Worm (Caenorhabditis elegans) whole organism, L1 larva: ENCODE measurements around the gene rsu-1.

Source experiments
- C04F5.9 ChIP-seq: sonication (generic microtip); optimal IDR thresholded peaks from 2 replicates; lab custom pipeline; 2016; ENCODE audit warnings: missing genetic modification characterization, missing compliant biosample characterization
- Y116A8C.19 ChIP-seq: sonication (generic microtip); optimal IDR thresholded peaks from 2 replicates; lab custom pipeline; 2016; ENCODE audit warnings: missing compliant biosample characterization, missing genetic modification characterization, borderline replicate concordance
- aly-2 ChIP-seq: fragments of 150-350 bp; optimal IDR thresholded peaks from 2 replicates; lab custom pipeline; 2014; ENCODE audit warnings: missing biosample characterization, missing genetic modification characterization
- ceh-63 ChIP-seq: fragments of 200-800 bp; sonication (Bioruptor generic); optimal IDR thresholded peaks from 2 replicates; lab custom pipeline; 2018; ENCODE audit warnings: mild to moderate bottlenecking, missing genetic modification characterization, missing compliant biosample characterization
- ceh-88 ChIP-seq: fragments of 200-800 bp; sonication (Bioruptor generic); IDR thresholded peaks from 2 replicates; pipeline ENCODE4 v1.3.6; 2022; ENCODE audit warnings: missing genetic modification characterization, missing compliant biosample characterization
- ceh-90 ChIP-seq: sonication (generic microtip); optimal IDR thresholded peaks from 2 replicates; lab custom pipeline; 2016; ENCODE audit warnings: missing genetic modification characterization, missing compliant biosample characterization
- dsc-1 ChIP-seq: sonication (generic microtip); optimal IDR thresholded peaks from 2 replicates; lab custom pipeline; 2016; ENCODE audit warnings: mild to moderate bottlenecking, missing genetic modification characterization, missing compliant biosample characterization
- efl-1 ChIP-seq, 4 experiments: fragments of 150-350 bp; optimal IDR thresholded peaks in 3 of 4; peaks in 1 of 4; 1 replicate in 1 of 4; 2 replicates in 3 of 4; lab custom pipeline; 2014; ENCODE audit warnings: missing biosample characterization in 2 of 4, missing genetic modification characterization in 2 of 4, missing genetic modification reagents in 2 of 4
- efl-3 ChIP-seq: fragments of 200-800 bp; sonication (Bioruptor generic); optimal IDR thresholded peaks from 2 replicates; lab custom pipeline; 2018; ENCODE audit warnings: mild to moderate bottlenecking, missing genetic modification characterization, missing compliant biosample characterization
- egl-13 ChIP-seq: sonication (generic microtip); optimal IDR thresholded peaks from 2 replicates; lab custom pipeline; 2016; ENCODE audit warnings: missing genotype, missing genetic modification reagents, missing genetic modification characterization, missing compliant biosample characterization
- elt-2 ChIP-seq: sonication (generic microtip); optimal IDR thresholded peaks from 2 replicates; lab custom pipeline; 2016; ENCODE audit warnings: missing genetic modification characterization, mild to moderate bottlenecking, inconsistent platforms, missing compliant biosample characterization, missing genetic modification reagents
- fkh-4 ChIP-seq: sonication (generic microtip); optimal IDR thresholded peaks from 2 replicates; lab custom pipeline; 2016; ENCODE audit warnings: missing compliant biosample characterization, missing genetic modification characterization, borderline replicate concordance
- fkh-8 ChIP-seq: sonication (generic microtip); optimal IDR thresholded peaks from 2 replicates; lab custom pipeline; 2016; ENCODE audit warnings: mild to moderate bottlenecking, missing genetic modification characterization, missing compliant biosample characterization
- fos-1 ChIP-seq: fragments of 150-350 bp; optimal IDR thresholded peaks from 2 replicates; lab custom pipeline; 2014; ENCODE audit warnings: missing biosample characterization, missing genetic modification characterization
- hpl-2 ChIP-seq: fragments of 150-350 bp; optimal IDR thresholded peaks from 2 replicates; lab custom pipeline; 2014; ENCODE audit warnings: missing biosample characterization, missing genetic modification reagents, missing genetic modification characterization
- irx-1 ChIP-seq: sonication (generic microtip); optimal IDR thresholded peaks from 2 replicates; lab custom pipeline; 2016; ENCODE audit warnings: missing genetic modification characterization, missing compliant biosample characterization
- isw-1 ChIP-seq: fragments of 200-800 bp; sonication (Bioruptor generic); IDR thresholded peaks from 2 replicates; pipeline ENCODE4 v1.3.6; 2022; ENCODE audit warnings: missing genetic modification characterization, missing compliant biosample characterization
- lin-13 ChIP-seq: fragments of 150-350 bp; optimal IDR thresholded peaks from 2 replicates; lab custom pipeline; 2014; ENCODE audit warnings: missing biosample characterization, missing genetic modification reagents, missing genetic modification characterization
- lin-14 ChIP-seq: fragments of 200-800 bp; sonication (Bioruptor generic); optimal IDR thresholded peaks from 2 replicates; lab custom pipeline; 2018; ENCODE audit warnings: mild to moderate bottlenecking, missing genetic modification characterization, moderate library complexity, missing compliant biosample characterization
- lin-15B ChIP-seq: fragments of 150-350 bp; sonication (generic microtip); optimal IDR thresholded peaks from 3 replicates; lab custom pipeline; 2014; ENCODE audit warnings: missing biosample characterization, missing genetic modification characterization
- lin-35 ChIP-seq, 2 experiments: fragments of 150-350 bp; optimal IDR thresholded peaks; 2 replicates each; lab custom pipeline; 2014; ENCODE audit warnings: missing biosample characterization in 2 of 2, missing genetic modification characterization in 2 of 2, missing genetic modification reagents in 2 of 2
- lir-3 ChIP-seq: sonication (generic microtip); optimal IDR thresholded peaks from 2 replicates; lab custom pipeline; 2016; ENCODE audit warnings: mild to moderate bottlenecking, missing genetic modification characterization, moderate library complexity, missing compliant biosample characterization; ENCODE audit not compliant: poor library complexity
- lsy-2 ChIP-seq, 2 experiments: fragments of 150-350 bp; optimal IDR thresholded peaks; 2 replicates each; lab custom pipeline; 2014; ENCODE audit warnings: missing biosample characterization in 2 of 2, missing genetic modification characterization in 2 of 2
- nhr-19 ChIP-seq: fragments of 200-800 bp; sonication (Bioruptor generic); conservative IDR thresholded peaks from 2 replicates; pipeline ENCODE4 v1.3.6; 2022; ENCODE audit warnings: missing genetic modification characterization, missing compliant biosample characterization
- nhr-20 ChIP-seq: sonication (generic microtip); optimal IDR thresholded peaks from 2 replicates; lab custom pipeline; 2016; ENCODE audit warnings: mild to moderate bottlenecking, missing genetic modification characterization, missing compliant biosample characterization
- nhr-47 ChIP-seq: sonication (generic microtip); optimal IDR thresholded peaks from 2 replicates; lab custom pipeline; 2016; ENCODE audit warnings: mild to moderate bottlenecking, missing genetic modification characterization, moderate library complexity, missing compliant biosample characterization
- nhr-71 ChIP-seq: sonication (generic microtip); optimal IDR thresholded peaks from 2 replicates; lab custom pipeline; 2016; ENCODE audit warnings: mild to moderate bottlenecking, missing genetic modification characterization, moderate library complexity, missing compliant biosample characterization
- nhr-76 ChIP-seq: sonication (generic microtip); optimal IDR thresholded peaks from 2 replicates; lab custom pipeline; 2017; ENCODE audit warnings: missing biosample characterization, missing genetic modification characterization
- nhr-84 ChIP-seq: sonication (generic microtip); optimal IDR thresholded peaks from 2 replicates; lab custom pipeline; 2017; ENCODE audit warnings: missing biosample characterization, missing genetic modification characterization
- nhr-85 ChIP-seq: sonication (generic microtip); peaks from one replicate; lab custom pipeline; 2016; ENCODE audit warnings: missing genetic modification characterization, inconsistent platforms, missing compliant biosample characterization
- nhr-90 ChIP-seq: sonication (generic microtip); optimal IDR thresholded peaks from 2 replicates; lab custom pipeline; 2016; ENCODE audit warnings: mild to moderate bottlenecking, missing genetic modification characterization, missing compliant biosample characterization; ENCODE audit not compliant: poor library complexity
- pax-3 ChIP-seq: fragments of 200-800 bp; sonication (Bioruptor generic); optimal IDR thresholded peaks from 2 replicates; lab custom pipeline; 2018; ENCODE audit warnings: mild to moderate bottlenecking, missing genetic modification characterization, moderate library complexity, missing compliant biosample characterization
- rnt-1 ChIP-seq: sonication (generic microtip); optimal IDR thresholded peaks from 2 replicates; lab custom pipeline; 2016; ENCODE audit warnings: mild to moderate bottlenecking, missing genetic modification characterization, moderate library complexity, missing compliant biosample characterization
- snpc-4 ChIP-seq: fragments of 150-350 bp; optimal IDR thresholded peaks from 2 replicates; lab custom pipeline; 2014; ENCODE audit warnings: missing biosample characterization, missing genetic modification characterization
- snu-23 ChIP-seq: sonication (generic microtip); optimal IDR thresholded peaks from 2 replicates; lab custom pipeline; 2016; ENCODE audit warnings: missing genetic modification characterization, missing compliant biosample characterization
- sox-4 ChIP-seq: sonication (generic microtip); optimal IDR thresholded peaks from 2 replicates; lab custom pipeline; 2016; ENCODE audit warnings: missing genetic modification characterization, missing compliant biosample characterization
- sup-37 ChIP-seq: fragments of 200-800 bp; sonication (Bioruptor generic); optimal IDR thresholded peaks from 2 replicates; lab custom pipeline; 2018; ENCODE audit warnings: mild to moderate bottlenecking, missing genetic modification characterization, missing compliant biosample characterization
- swsn-7 ChIP-seq: sonication (generic microtip); optimal IDR thresholded peaks from 2 replicates; lab custom pipeline; 2016; ENCODE audit warnings: missing genetic modification characterization, missing compliant biosample characterization
- tbx-2 ChIP-seq: sonication (generic microtip); optimal IDR thresholded peaks from 2 replicates; lab custom pipeline; 2016; ENCODE audit warnings: missing genetic modification characterization, missing compliant biosample characterization
- unc-130 ChIP-seq: fragments of 150-350 bp; optimal IDR thresholded peaks from 2 replicates; lab custom pipeline; 2017; ENCODE audit warnings: missing biosample characterization, missing genetic modification characterization, inconsistent platforms
- unc-86 ChIP-seq: sonication (generic microtip); optimal IDR thresholded peaks from 2 replicates; lab custom pipeline; 2016; ENCODE audit warnings: missing genetic modification characterization, missing compliant biosample characterization
- unc-98 ChIP-seq: fragments of 200-800 bp; sonication (Bioruptor generic); IDR thresholded peaks from 2 replicates; pipeline ENCODE4 v1.3.6; 2022; ENCODE audit warnings: missing genetic modification characterization, missing compliant biosample characterization
- vab-15 ChIP-seq: sonication (generic microtip); optimal IDR thresholded peaks from 2 replicates; lab custom pipeline; 2017; ENCODE audit warnings: missing genotype, mild to moderate bottlenecking, missing genetic modification characterization, missing compliant biosample characterization
- xbp-1 ChIP-seq: sonication (generic microtip); optimal IDR thresholded peaks from 2 replicates; lab custom pipeline; 2016; ENCODE audit warnings: missing genetic modification characterization, missing compliant biosample characterization
- zip-4 ChIP-seq: fragments of 200-800 bp; sonication (Bioruptor generic); optimal IDR thresholded peaks from 2 replicates; lab custom pipeline; 2018; ENCODE audit warnings: mild to moderate bottlenecking, missing genetic modification characterization, moderate library complexity, missing compliant biosample characterization
- ztf-11 ChIP-seq, 2 experiments: sonication (generic microtip); optimal IDR thresholded peaks; 2 replicates each; lab custom pipeline; 2016 to 2017; ENCODE audit warnings: missing genetic modification characterization in 2 of 2, missing biosample characterization in 1 of 2, missing compliant biosample characterization in 1 of 2

Gene rsu-1

ce11 chrIII:3476245-3476644 lies 4.4 kb downstream of the rsu-1 start:
- peak; percentile 82 for TF ChIP-seq lir-3 (tag; lab: Kevin White, UChicago)
- peak; percentile 47 for TF ChIP-seq nhr-19
- TF ChIP-seq lin-14, result peak; percentile 41
- peak; percentile 1 for TF ChIP-seq aly-2 (tag; lab: Kevin White, UChicago)
- TF ChIP-seq ceh-88 (GFP tag; lab: Robert Waterston, UW), result peak; percentile 65; the same call in 1 of the 2 replicates
- peak; percentile 59 for TF ChIP-seq dsc-1
- TF ChIP-seq nhr-47 (tag; lab: Kevin White, UChicago), result peak; percentile 77
- TF ChIP-seq fkh-8 (tag; lab: Kevin White, UChicago), result peak; percentile 75
- no peak for TF ChIP-seq hpl-2
- peak; percentile 14 to 23 for TF ChIP-seq efl-1 (optimal IDR thresholded peaks at IDR 0.05; lab: Kevin White, UChicago)
- TF ChIP-seq efl-1 (GFP tag; optimal IDR thresholded peaks at IDR 0.05 in 1 of 2; lab: Kevin White, UChicago), result peak; percentile 14 to 91
- TF ChIP-seq nhr-90 (tag; lab: Kevin White, UChicago), result peak; percentile 86
- peak; percentile 99 for TF ChIP-seq unc-98
- TF ChIP-seq nhr-20 (tag; lab: Kevin White, UChicago), result peak; percentile 59
- no peak for TF ChIP-seq sup-37
- TF ChIP-seq nhr-76 (tag; lab: Kevin White, UChicago), result no peak
- TF ChIP-seq rnt-1 (tag; lab: Kevin White, UChicago), result peak; percentile 24
- peak; percentile 96 for TF ChIP-seq pax-3 (tag; lab: Kevin White, UChicago)
- TF ChIP-seq sox-4 (tag; lab: Kevin White, UChicago), result peak; percentile 76
- no peak for TF ChIP-seq nhr-84 (tag; lab: Kevin White, UChicago)
- TF ChIP-seq lin-13 (GFP tag; lab: Kevin White, UChicago), result no peak
- peak; percentile 11 for TF ChIP-seq vab-15 (tag; lab: Kevin White, UChicago)
- TF ChIP-seq lin-35 (GFP tag; optimal IDR thresholded peaks at IDR 0.05; lab: Kevin White, UChicago), result peak in 1 of 2 experiments; percentile 11
- TF ChIP-seq nhr-85 (tag; lab: Kevin White, UChicago), result peak; percentile 82
- peak; percentile 78 for TF ChIP-seq isw-1
- TF ChIP-seq snu-23 (GFP tag; lab: Kevin White, UChicago), result peak; percentile 48
- peak; percentile 21 for TF ChIP-seq elt-2 (tag; lab: Kevin White, UChicago)
- peak; percentile 22 for TF ChIP-seq efl-3 (GFP tag; lab: Kevin White, UChicago)
- no peak for TF ChIP-seq snpc-4 (tag; lab: Kevin White, UChicago)
- TF ChIP-seq fos-1, result no peak
- peak; percentile 54 for TF ChIP-seq unc-86
- peak; percentile 65 for TF ChIP-seq egl-13 (tag; lab: Kevin White, UChicago)
- TF ChIP-seq irx-1 (tag; lab: Kevin White, UChicago), result peak; percentile 31
- TF ChIP-seq ceh-63 (GFP tag; lab: Kevin White, UChicago), result peak; percentile 82
- no peak for TF ChIP-seq lin-15B (tag; lab: Kevin White, UChicago)
- TF ChIP-seq Y116A8C.19 (tag; lab: Kevin White, UChicago), result peak; percentile 77
- peak; percentile 27 for TF ChIP-seq C04F5.9 (tag; lab: Kevin White, UChicago)
- peak; percentile 73 for TF ChIP-seq tbx-2 (tag; lab: Kevin White, UChicago)
- peak in 1 of 2 experiments; percentile 86 for TF ChIP-seq ztf-11 (tag; optimal IDR thresholded peaks at IDR 0.05; lab: Kevin White, UChicago)
- TF ChIP-seq fkh-4 (tag; lab: Kevin White, UChicago), result peak; percentile 78
- peak; percentile 69 for TF ChIP-seq nhr-71 (tag; lab: Kevin White, UChicago)
- TF ChIP-seq ceh-90 (tag; lab: Kevin White, UChicago), result peak; percentile 81
- no peak for TF ChIP-seq zip-4 (GFP tag; lab: Kevin White, UChicago)
- TF ChIP-seq swsn-7 (tag; lab: Kevin White, UChicago), result peak; percentile 40
- peak in 1 of 2 experiments; percentile 50 for TF ChIP-seq lsy-2 (tag; optimal IDR thresholded peaks at IDR 0.05; lab: Kevin White, UChicago)
- TF ChIP-seq unc-130 (tag; lab: Kevin White, UChicago), result no peak
- peak; percentile 60 for TF ChIP-seq xbp-1 (tag; lab: Kevin White, UChicago)
- TF ChIP-seq, all 84 proteins: peak for 36
